Worm (Caenorhabditis elegans) whole organism, L2 larva: ENCODE results near the gene C18B10.6.
A peak's percentile ranks its signal among the peaks of the same experiment; 100 is the strongest.

Source experiments
- C34F6.9 ChIP-seq: fragments of 150-350 bp; optimal IDR thresholded peaks from 2 replicates; lab custom pipeline; 2014; ENCODE audit warnings: missing biosample characterization, missing genetic modification characterization
- F13H6.1 ChIP-seq: sonication (generic microtip); optimal IDR thresholded peaks from 2 replicates; lab custom pipeline; 2016; ENCODE audit warnings: missing genetic modification characterization, missing compliant biosample characterization
- Y55F3AM.14 ChIP-seq: fragments of 200-800 bp; sonication (Bioruptor generic); optimal IDR thresholded peaks from 2 replicates; lab custom pipeline; 2018; ENCODE audit warnings: mild to moderate bottlenecking, missing genetic modification characterization, missing compliant biosample characterization
- aly-2 ChIP-seq: fragments of 150-350 bp; optimal IDR thresholded peaks from 2 replicates; lab custom pipeline; 2014; ENCODE audit warnings: missing biosample characterization, missing genetic modification characterization
- ama-1 ChIP-seq: fragments of 150-350 bp; optimal IDR thresholded peaks from 2 replicates; lab custom pipeline; 2018; ENCODE audit warnings: inconsistent platforms
- blmp-1 ChIP-seq: sonication (generic microtip); optimal IDR thresholded peaks from 2 replicates; lab custom pipeline; 2017; ENCODE audit warnings: missing genetic modification characterization, mild to moderate bottlenecking, missing compliant biosample characterization, antibody characterized with exemption, moderate library complexity; ENCODE audit not compliant: insufficient read depth
- ceh-82 ChIP-seq: fragments of 150-350 bp; optimal IDR thresholded peaks from 2 replicates; lab custom pipeline; 2014; ENCODE audit warnings: missing biosample characterization, missing genetic modification characterization
- crh-2 ChIP-seq: sonication (generic microtip); optimal IDR thresholded peaks from 2 replicates; lab custom pipeline; 2017; ENCODE audit warnings: missing biosample characterization, missing genetic modification characterization
- fos-1 ChIP-seq: fragments of 150-350 bp; optimal IDR thresholded peaks from 2 replicates; lab custom pipeline; 2014; ENCODE audit warnings: missing biosample characterization, missing genetic modification characterization
- gmeb-1 ChIP-seq: fragments of 150-350 bp; optimal IDR thresholded peaks from 2 replicates; lab custom pipeline; 2014; ENCODE audit warnings: missing biosample characterization, missing genetic modification characterization
- lin-39 ChIP-seq: fragments of 150-350 bp; optimal IDR thresholded peaks from 2 replicates; lab custom pipeline; 2014; ENCODE audit warnings: missing biosample characterization, missing genetic modification reagents, missing genetic modification characterization
- lsy-2 ChIP-seq, 2 experiments: fragments of 150-350 bp in 1 of 2; sonication (generic microtip) in 1 of 2; optimal IDR thresholded peaks; 2 replicates each; lab custom pipeline; 2014 to 2017; ENCODE audit warnings: missing biosample characterization in 2 of 2, missing genetic modification characterization in 2 of 2
- mab-5 ChIP-seq: fragments of 150-350 bp; optimal IDR thresholded peaks from 2 replicates; lab custom pipeline; 2014; ENCODE audit warnings: missing biosample characterization, missing genetic modification characterization
- mbf-1 ChIP-seq: sonication (generic microtip); optimal IDR thresholded peaks from 2 replicates; lab custom pipeline; 2017; ENCODE audit warnings: missing biosample characterization, missing genetic modification characterization
- mdl-1 ChIP-seq, 2 experiments: fragments of 150-350 bp in 1 of 2; sonication (generic microtip) in 1 of 2; optimal IDR thresholded peaks; 2 replicates each; lab custom pipeline; 2017; ENCODE audit warnings: missing biosample characterization in 2 of 2, missing genetic modification characterization in 2 of 2
- nhr-10 ChIP-seq: sonication (generic microtip); optimal IDR thresholded peaks from 2 replicates; lab custom pipeline; 2017; ENCODE audit warnings: missing biosample characterization, missing genetic modification characterization
- nhr-12 ChIP-seq: fragments of 150-350 bp; optimal IDR thresholded peaks from 2 replicates; lab custom pipeline; 2014; ENCODE audit warnings: missing biosample characterization, missing genetic modification characterization
- nhr-129 ChIP-seq: fragments of 150-350 bp; optimal IDR thresholded peaks from 2 replicates; lab custom pipeline; 2014; ENCODE audit warnings: missing biosample characterization, missing genetic modification characterization
- nhr-21 ChIP-seq: fragments of 150-350 bp; optimal IDR thresholded peaks from 2 replicates; lab custom pipeline; 2014; ENCODE audit warnings: missing biosample characterization, missing genetic modification characterization
- nhr-25 ChIP-seq: fragments of 150-350 bp; sonication (generic microtip); optimal IDR thresholded peaks from 3 replicates; lab custom pipeline; 2014; ENCODE audit warnings: missing biosample characterization, missing genetic modification characterization
- nhr-6 ChIP-seq: fragments of 150-350 bp; optimal IDR thresholded peaks from 2 replicates; lab custom pipeline; 2014; ENCODE audit warnings: missing biosample characterization, missing genetic modification characterization
- sem-4 ChIP-seq: fragments of 150-350 bp; optimal IDR thresholded peaks from 2 replicates; lab custom pipeline; 2014; ENCODE audit warnings: missing biosample characterization, missing genetic modification reagents, missing genetic modification characterization
- skn-1 ChIP-seq: sonication (generic microtip); optimal IDR thresholded peaks from 2 replicates; lab custom pipeline; 2017; ENCODE audit warnings: missing biosample characterization, missing genetic modification characterization
- sma-3 ChIP-seq: sonication (generic microtip); optimal IDR thresholded peaks from 2 replicates; lab custom pipeline; 2016; ENCODE audit warnings: missing genetic modification reagents, missing genetic modification characterization, missing compliant biosample characterization
- sma-9 ChIP-seq, 2 experiments: fragments of 150-350 bp in 1 of 2; sonication (generic microtip) in 1 of 2; optimal IDR thresholded peaks; 2 replicates each; lab custom pipeline; 2014 to 2016; ENCODE audit warnings: missing genetic modification characterization in 2 of 2, mild to moderate bottlenecking in 1 of 2, missing biosample characterization in 1 of 2, missing compliant biosample characterization in 1 of 2, missing genetic modification reagents in 1 of 2, moderate library complexity in 1 of 2
- snpc-4 ChIP-seq: fragments of 150-350 bp; optimal IDR thresholded peaks from 2 replicates; lab custom pipeline; 2014; ENCODE audit warnings: missing biosample characterization, missing genetic modification characterization
- unc-62 ChIP-seq: fragments of 150-350 bp; optimal IDR thresholded peaks from 2 replicates; lab custom pipeline; 2014; ENCODE audit warnings: missing biosample characterization, missing genetic modification reagents, missing genetic modification characterization
- zag-1 ChIP-seq: fragments of 150-350 bp; optimal IDR thresholded peaks from 2 replicates; lab custom pipeline; 2014; ENCODE audit warnings: missing biosample characterization, missing genetic modification characterization
- ztf-1 ChIP-seq: fragments of 200-800 bp; sonication (Bioruptor generic); conservative IDR thresholded peaks from 2 replicates; pipeline ENCODE4 v1.3.6; 2022; ENCODE audit warnings: missing genetic modification characterization, missing compliant biosample characterization
- ztf-11 ChIP-seq: sonication (generic microtip); optimal IDR thresholded peaks from 2 replicates; lab custom pipeline; 2017; ENCODE audit warnings: missing biosample characterization, missing genetic modification characterization
- ztf-4 ChIP-seq: fragments of 150-350 bp; optimal IDR thresholded peaks from 2 replicates; lab custom pipeline; 2014; ENCODE audit warnings: missing biosample characterization, missing genetic modification characterization

The C18B10.6 gene

ce11 chrV:7435376-7436204 lies 45.3 kb downstream of the C18B10.6 start, which contains the start of the genes ddo-2 and F25E5.8:
ddo-2 (minus strand) TSS chrV:7435705.
F25E5.8 (plus strand) TSS chrV:7435930.
- TF ChIP-seq blmp-1 (tag; lab: Kevin White, UChicago) (peak; percentile 38), C34F6.9 (no peak), nhr-25 (tag; lab: Kevin White, UChicago) (peak; percentile 59), sem-4 (tag; lab: Kevin White, UChicago) (peak; percentile 1), nhr-10 (tag; lab: Kevin White, UChicago) (no peak), sma-3 (GFP tag; lab: Kevin White, UChicago) (peak; percentile 20), nhr-21 (tag; lab: Kevin White, UChicago) (peak; percentile 30), ama-1 (lab: Kevin White, UChicago) (peak; percentile 87)

DNA sequence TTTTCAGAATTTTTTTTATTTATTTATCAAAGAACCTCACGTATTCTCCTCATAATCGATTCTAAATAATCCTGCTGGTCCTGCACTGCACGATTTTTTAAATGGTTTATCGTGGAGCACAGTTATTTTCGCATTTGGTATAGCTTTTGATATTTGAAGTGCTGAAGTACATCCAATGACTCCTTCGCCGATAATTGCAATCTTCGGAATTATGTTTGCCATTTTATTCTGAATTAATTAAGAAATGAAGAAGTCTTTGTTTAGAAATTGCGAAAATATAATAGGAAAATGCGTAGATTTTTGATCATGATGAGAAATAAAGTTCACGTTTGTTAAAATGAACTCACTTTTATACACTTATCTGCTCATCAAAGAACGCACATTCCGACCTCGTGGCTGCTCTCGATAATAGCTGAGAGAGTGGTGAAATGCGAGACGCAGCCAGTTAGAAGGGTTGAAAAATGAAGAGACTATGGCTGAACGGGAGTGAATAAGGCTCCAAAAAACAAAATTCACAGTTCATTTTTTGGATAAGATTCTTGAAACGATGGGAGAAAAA lies 46.0 kb downstream of the C18B10.6 start:
- TF ChIP-seq nhr-12 (tag; lab: Kevin White, UChicago), result no peak
- peak; percentile 6 for TF ChIP-seq ztf-4
- peak; percentile 88 for TF ChIP-seq ama-1 (lab: Kevin White, UChicago)
- TF ChIP-seq C34F6.9, result peak; percentile 76
- TF ChIP-seq mbf-1 (tag; lab: Kevin White, UChicago), result no peak
- TF ChIP-seq sem-4 (tag; lab: Kevin White, UChicago), result peak; percentile 46
- TF ChIP-seq ceh-82 (tag; lab: Kevin White, UChicago), result no peak
- no peak for TF ChIP-seq snpc-4 (tag; lab: Kevin White, UChicago)
- peak; percentile 49 for TF ChIP-seq fos-1 (tag; lab: Kevin White, UChicago)
- peak in 1 of 2 experiments; percentile 71 for TF ChIP-seq lsy-2 (tag; optimal IDR thresholded peaks at IDR 0.05; lab: Kevin White, UChicago)
- TF ChIP-seq sma-9 (GFP tag; optimal IDR thresholded peaks at IDR 0.05; lab: Kevin White, UChicago), result peak; percentile 95
- no peak for TF ChIP-seq sma-9 (tag; optimal IDR thresholded peaks at IDR 0.05; lab: Kevin White, UChicago)
- TF ChIP-seq gmeb-1, result peak; percentile 16
- TF ChIP-seq F13H6.1, result peak; percentile 64
- TF ChIP-seq skn-1 (tag; lab: Kevin White, UChicago), result peak; percentile 34
- peak; percentile 78 for TF ChIP-seq crh-2 (tag; lab: Kevin White, UChicago)
- peak; percentile 37 for TF ChIP-seq zag-1 (tag; lab: Kevin White, UChicago)
- TF ChIP-seq mdl-1 (tag; optimal IDR thresholded peaks at IDR 0.05; lab: Kevin White, UChicago), result peak; percentile 87 to 88
- peak; percentile 48 for TF ChIP-seq nhr-129 (tag; lab: Kevin White, UChicago)

- no peak for TF ChIP-seq unc-62 (GFP tag; lab: Kevin White, UChicago)
- TF ChIP-seq nhr-129 (tag; lab: Kevin White, UChicago), result peak; percentile 10
- no peak for TF ChIP-seq nhr-6 (tag; lab: Kevin White, UChicago)
- TF ChIP-seq ztf-1 (GFP tag; lab: Robert Waterston, UW), result no peak
- TF ChIP-seq sem-4 (tag; lab: Kevin White, UChicago), result no peak
- peak; percentile 82 for TF ChIP-seq ama-1 (lab: Kevin White, UChicago)
- no peak for TF ChIP-seq sma-9 (GFP tag; optimal IDR thresholded peaks at IDR 0.05; lab: Kevin White, UChicago)
- no peak for TF ChIP-seq sma-9 (tag; optimal IDR thresholded peaks at IDR 0.05; lab: Kevin White, UChicago)
- TF ChIP-seq mab-5 (tag; lab: Kevin White, UChicago), result no peak
- TF ChIP-seq ztf-11 (tag; lab: Kevin White, UChicago), result no peak
- TF ChIP-seq blmp-1 (tag; lab: Kevin White, UChicago), result no peak
- TF ChIP-seq ceh-82 (tag; lab: Kevin White, UChicago), result no peak
- TF ChIP-seq ztf-4, result peak; percentile 45
- no peak for TF ChIP-seq lin-39 (tag; lab: Kevin White, UChicago)
- TF ChIP-seq gmeb-1, result no peak
- TF ChIP-seq aly-2 (tag; lab: Kevin White, UChicago), result no peak
- TF ChIP-seq nhr-21 (tag; lab: Kevin White, UChicago), result peak; percentile 33
- no peak for TF ChIP-seq crh-2 (tag; lab: Kevin White, UChicago)
- no peak for TF ChIP-seq lsy-2 (tag; optimal IDR thresholded peaks at IDR 0.05; lab: Kevin White, UChicago)
- TF ChIP-seq Y55F3AM.14, result no peak
- no peak for TF ChIP-seq fos-1 (tag; lab: Kevin White, UChicago)
- no peak for TF ChIP-seq C34F6.9
- no peak for TF ChIP-seq nhr-25 (tag; lab: Kevin White, UChicago)
- TF ChIP-seq zag-1 (tag; lab: Kevin White, UChicago), result no peak
Measured at ce11 chrV:7432441-7433146, 48.3 kb downstream of the C18B10.6 start.
